Worm (Caenorhabditis elegans): ENCODE results near the gene cyp-29A2.

Gene cyp-29A2

DNA sequence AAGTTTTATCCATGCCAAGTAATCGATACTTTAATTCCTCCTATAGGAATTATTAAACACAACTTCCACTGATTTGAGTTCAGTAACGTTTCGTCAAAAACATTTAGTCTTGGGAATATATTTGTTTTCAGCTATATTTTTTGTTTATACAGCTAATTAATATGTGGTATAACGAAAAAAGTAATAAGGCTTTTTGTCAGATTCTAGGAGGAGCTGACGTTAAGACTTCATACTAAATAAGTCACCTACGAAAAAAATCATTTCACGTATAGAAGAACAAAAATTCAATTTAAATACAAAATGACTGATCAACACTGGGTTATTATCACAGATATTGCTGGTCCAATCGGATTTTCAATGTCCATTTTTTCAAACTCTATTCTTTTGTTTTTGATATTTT, 51.4 kb downstream of the cyp-29A2 start, which contains the start of gene str-115:
Gene str-115 (plus strand): TSS at position 301 of the 400 bp plus-strand sequence.
- TF ChIP-seq pat-9 (tag; optimal IDR thresholded peaks at IDR 0.05) (no peak), sox-2 (GFP tag; IDR thresholded peaks at IDR 0.05) (no peak), ceh-19 (GFP tag; optimal IDR thresholded peaks at IDR 0.05) (no peak), zip-5 (tag; optimal IDR thresholded peaks at IDR 0.05) (no peak), F13H6.1 (tag; optimal IDR thresholded peaks at IDR 0.05) (no peak), ceh-48 (tag; optimal IDR thresholded peaks at IDR 0.05) (no peak), ceh-45 (GFP tag; IDR thresholded peaks at IDR 0.05) (no peak), ceh-2 (tag; optimal IDR thresholded peaks at IDR 0.05) (no peak), unc-86 (tag; optimal IDR thresholded peaks at IDR 0.05) (no peak), rnt-1 (tag; optimal IDR thresholded peaks at IDR 0.05) (no peak), ceh-14 (tag; optimal IDR thresholded peaks at IDR 0.05) (no peak), hlh-13 (GFP tag; optimal IDR thresholded peaks at IDR 0.05) (no peak), C08G9.2 (tag; optimal IDR thresholded peaks at IDR 0.05) (no peak), gmeb-2 (tag; optimal IDR thresholded peaks at IDR 0.05) (no peak), unc-3 (GFP tag; conservative IDR thresholded peaks at IDR 0.05) (no peak), unc-3 (tag; optimal IDR thresholded peaks at IDR 0.05) (no peak), ceh-22 (tag; optimal IDR thresholded peaks at IDR 0.05) (no peak), ceh-18 (tag; optimal IDR thresholded peaks at IDR 0.05) (no peak), nfya-1 (tag; optimal IDR thresholded peaks at IDR 0.05) (no peak), ceh-30 (tag; optimal IDR thresholded peaks at IDR 0.05) (no peak)
